Worm (Caenorhabditis elegans): Measurements from ENCODE around the gene unc-17.

unc-17 gene

DNA sequence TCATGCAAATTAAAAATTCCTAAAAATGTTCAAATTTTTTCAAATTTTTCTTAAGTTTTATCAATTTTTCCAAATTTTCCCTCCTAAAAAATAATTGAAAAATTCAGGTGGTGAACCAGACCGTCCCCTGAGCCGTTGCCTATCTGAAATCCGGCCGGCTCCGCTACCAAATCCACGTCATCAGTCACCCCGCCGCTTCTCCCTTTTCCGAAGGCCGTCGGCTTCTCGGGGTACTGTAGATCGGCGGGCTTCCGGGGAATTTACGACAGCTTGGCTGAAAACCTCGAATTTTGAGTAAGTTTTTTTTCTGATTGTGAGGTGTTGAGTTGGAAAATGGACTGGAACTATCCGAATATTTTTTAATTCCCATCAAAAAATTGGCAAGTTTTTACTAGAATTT is 53.9 kb downstream of the unc-17 start:
- TF ChIP-seq madf-10 (tag; optimal IDR thresholded peaks at IDR 0.05) (no peak), zfh-2 (GFP tag; conservative IDR thresholded peaks at IDR 0.05) (peak; percentile 66)

- TF ChIP-seq C06A6.2 (GFP tag; conservative IDR thresholded peaks at IDR 0.05) (no peak), F55B11.4 (tag; optimal IDR thresholded peaks at IDR 0.05; ENCODE audit: borderline replicate concordance, insufficient read depth) (no peak), egl-44 (GFP tag; IDR thresholded peaks at IDR 0.05) (no peak), bed-1 (GFP tag; IDR thresholded peaks at IDR 0.05) (no peak), madf-8 (GFP tag; conservative IDR thresholded peaks at IDR 0.05) (no peak), zim-3 (tag; optimal IDR thresholded peaks at IDR 0.05) (no peak), egl-18 (GFP tag; IDR thresholded peaks at IDR 0.05) (no peak), sea-2 (GFP tag; IDR thresholded peaks at IDR 0.05) (no peak), Y53G8AR.9 (GFP tag; conservative IDR thresholded peaks at IDR 0.05) (no peak), ztf-18 (tag; optimal IDR thresholded peaks at IDR 0.05) (no peak), attf-6 (GFP tag; IDR thresholded peaks at IDR 0.05) (no peak), aptf-2 (GFP tag; conservative IDR thresholded peaks at IDR 0.05) (no peak), zfh-2 (GFP tag; conservative IDR thresholded peaks at IDR 0.05) (peak; percentile 71), snpc-4 (GFP tag; optimal IDR thresholded peaks at IDR 0.05) (peak; percentile 3), snpc-4 (tag; optimal IDR thresholded peaks at IDR 0.05) (peak in 3 of 4 experiments; percentile 27 to 85 (median 70)), mel-28 (tag; optimal IDR thresholded peaks at IDR 0.05; ENCODE audit: borderline replicate concordance) (no peak), ztf-22 (GFP tag; optimal IDR thresholded peaks at IDR 0.05) (no peak), F37B4.10 (GFP tag; IDR thresholded peaks at IDR 0.05) (0 out of 2 replicates have a peak, but pooled peaks have one; percentile 25), ekl-4 (GFP tag; IDR thresholded peaks at IDR 0.05) (no peak), lsl-1 (GFP tag; optimal IDR thresholded peaks at IDR 0.05) (no peak)
These were observed 55.9 kb downstream of the unc-17 start, which contains the start of gene otpl-1 for ce11 chrIV:3568608-3569007. Gene otpl-1, plus strand, starts transcription at chrIV:3568979.
